Fruit fly (Drosophila melanogaster) whole organism, embryonic: ENCODE data around the gene lwr.

ENCODE experiments used
- CG10267 ChIP-seq: fragments of 200-800 bp; sonication (Bioruptor generic); optimal IDR thresholded peaks from 2 replicates; lab custom pipeline; 2018; ENCODE audit warnings: missing biosample characterization, mild to moderate bottlenecking, missing genetic modification characterization, moderate library complexity
- CG10565 ChIP-seq: fragments of 200-800 bp; sonication (Bioruptor generic); optimal IDR thresholded peaks from 3 replicates; lab custom pipeline; 2016; ENCODE audit warnings: missing biosample characterization, mild to moderate bottlenecking, missing genetic modification characterization
- CG11723 ChIP-seq: fragments of 200-800 bp; sonication (Bioruptor generic); optimal IDR thresholded peaks from 2 replicates; lab custom pipeline; 2017; ENCODE audit warnings: missing biosample characterization, mild to moderate bottlenecking, missing genetic modification characterization
- CG13296 ChIP-seq: fragments of 200-800 bp; sonication (Bioruptor generic); optimal IDR thresholded peaks from 3 replicates; lab custom pipeline; 2018; ENCODE audit warnings: missing biosample characterization, mild to moderate bottlenecking, missing genetic modification characterization
- CG14014 ChIP-seq: fragments of 200-800 bp; sonication (Bioruptor generic); IDR thresholded peaks from 2 replicates; pipeline ENCODE4 v1.3.6; 2022; ENCODE audit warnings: missing biosample characterization, missing genetic modification characterization
- CG15011 ChIP-seq: fragments of 200-800 bp; sonication (Bioruptor generic); optimal IDR thresholded peaks from 3 replicates; lab custom pipeline; 2018; ENCODE audit warnings: missing biosample characterization, mild to moderate bottlenecking, missing genetic modification characterization
- CG1529 ChIP-seq: fragments of 200-800 bp; sonication (Bioruptor generic); optimal IDR thresholded peaks from 3 replicates; lab custom pipeline; 2018; ENCODE audit warnings: missing biosample characterization, missing genetic modification characterization
- CG3065 ChIP-seq: fragments of 200-800 bp; sonication (Bioruptor generic); optimal IDR thresholded peaks from 2 replicates; lab custom pipeline; 2016; ENCODE audit warnings: missing biosample characterization, missing genetic modification characterization
- CG31224 ChIP-seq: fragments of 200-800 bp; sonication (Bioruptor generic); IDR thresholded peaks from 2 replicates; pipeline ENCODE4 v1.3.6; 2022; ENCODE audit warnings: missing biosample characterization, missing genetic modification characterization
- CG33213 ChIP-seq: fragments of 200-800 bp; sonication (Bioruptor generic); optimal IDR thresholded peaks from 3 replicates; lab custom pipeline; 2016; ENCODE audit warnings: missing biosample characterization, missing genetic modification characterization
- CG3995 ChIP-seq: fragments of 200-800 bp; sonication (Bioruptor generic); optimal IDR thresholded peaks from 3 replicates; lab custom pipeline; 2016; ENCODE audit warnings: missing biosample characterization, missing genetic modification characterization
- CG5180 ChIP-seq: fragments of 200-800 bp; sonication (Bioruptor generic); optimal IDR thresholded peaks from 3 replicates; lab custom pipeline; 2017; ENCODE audit warnings: missing biosample characterization, missing genetic modification characterization, mild to moderate bottlenecking, moderate library complexity, missing genetic modification reagents
- CG6175 ChIP-seq: fragments of 200-800 bp; sonication (Bioruptor generic); IDR thresholded peaks from 3 replicates; pipeline ENCODE4 v1.3.6; 2022; ENCODE audit warnings: missing biosample characterization, missing genetic modification characterization
- CG7357 ChIP-seq: fragments of 200-800 bp; sonication (Bioruptor generic); IDR thresholded peaks from 3 replicates; pipeline ENCODE4 v1.3.6; 2022; ENCODE audit warnings: missing biosample characterization, missing genetic modification characterization
- CG7987 ChIP-seq: fragments of 200-800 bp; sonication (Bioruptor generic); optimal IDR thresholded peaks from 2 replicates; lab custom pipeline; 2018; ENCODE audit warnings: missing biosample characterization, mild to moderate bottlenecking, missing genetic modification characterization, moderate library complexity
- CG8359 ChIP-seq: fragments of 200-800 bp; sonication (Bioruptor generic); optimal IDR thresholded peaks from 2 replicates; lab custom pipeline; 2017; ENCODE audit warnings: missing biosample characterization, mild to moderate bottlenecking, missing genetic modification characterization, borderline replicate concordance
- CkIIα-i1 ChIP-seq: fragments of 200-800 bp; sonication (Bioruptor generic); IDR thresholded peaks from 2 replicates; pipeline ENCODE4 v1.3.6; 2022; ENCODE audit warnings: missing biosample characterization, missing genetic modification characterization
- CoRest ChIP-seq: fragments of 200-800 bp; sonication (Bioruptor generic); optimal IDR thresholded peaks from 3 replicates; lab custom pipeline; 2018; ENCODE audit warnings: missing biosample characterization, mild to moderate bottlenecking, missing genetic modification characterization, moderate library complexity
- Dek ChIP-seq: fragments of 200-800 bp; sonication (Bioruptor generic); optimal IDR thresholded peaks from 3 replicates; lab custom pipeline; 2019; ENCODE audit warnings: missing biosample characterization, mild to moderate bottlenecking, missing genetic modification characterization, moderate library complexity
- Dll ChIP-seq: fragments of 200-800 bp; sonication (Bioruptor generic); IDR thresholded peaks from 4 replicates; pipeline ENCODE4 v1.3.6; 2022; ENCODE audit warnings: missing biosample characterization, missing genetic modification characterization; ENCODE audit not compliant: partially characterized antibody
- E2f1 ChIP-seq: fragments of 200-800 bp; sonication (Bioruptor generic); IDR thresholded peaks from 2 replicates; pipeline ENCODE4 v1.3.6; 2022; ENCODE audit warnings: missing biosample characterization, missing genetic modification characterization
- HLH3B ChIP-seq: fragments of 200-800 bp; sonication (Bioruptor generic); IDR thresholded peaks from 2 replicates; pipeline ENCODE4 v1.3.6; 2022; ENCODE audit warnings: missing biosample characterization, missing genetic modification characterization
- HLHmδ ChIP-seq: fragments of 200-800 bp; sonication (Bioruptor generic); optimal IDR thresholded peaks from 2 replicates; lab custom pipeline; 2018; ENCODE audit warnings: missing biosample characterization, mild to moderate bottlenecking, missing genetic modification characterization, moderate library complexity
- Hr39 ChIP-seq: fragments of >200 bp; optimal IDR thresholded peaks from 2 replicates; lab custom pipeline; 2017
- Hr78 ChIP-seq, 2 experiments: fragments of 200-800 bp in 1 of 2; fragments of >200 bp in 1 of 2; sonication (Bioruptor generic) in 1 of 2; optimal IDR thresholded peaks; 2 replicates each; lab custom pipeline; 2017 to 2019; ENCODE audit warnings: missing biosample characterization in 2 of 2, missing genetic modification characterization in 2 of 2, mild to moderate bottlenecking in 1 of 2, moderate library complexity in 1 of 2
- MBD-R2 ChIP-seq: fragments of 200-800 bp; sonication (Bioruptor generic); IDR thresholded peaks from 2 replicates; pipeline ENCODE4 v1.3.6; 2022; ENCODE audit warnings: missing biosample characterization, missing genetic modification characterization
- Mrtf ChIP-seq: fragments of 200-800 bp; sonication (Bioruptor generic); IDR thresholded peaks from 3 replicates; pipeline ENCODE4 v1.3.6; 2022; ENCODE audit warnings: missing biosample characterization, missing genetic modification characterization
- NC2α ChIP-seq: fragments of 200-800 bp; sonication (Bioruptor generic); optimal IDR thresholded peaks from 2 replicates; lab custom pipeline; 2016; ENCODE audit warnings: missing biosample characterization, missing genetic modification characterization
- NFAT ChIP-seq: fragments of 200-800 bp; sonication (Bioruptor generic); IDR thresholded peaks from 2 replicates; pipeline ENCODE4 v1.3.6; 2022; ENCODE audit warnings: missing biosample characterization, missing genetic modification characterization
- NfI ChIP-seq: fragments of 200-800 bp; sonication (Bioruptor generic); optimal IDR thresholded peaks from 3 replicates; lab custom pipeline; 2018; ENCODE audit warnings: missing biosample characterization, mild to moderate bottlenecking, missing genetic modification characterization, moderate library complexity
- Poxn ChIP-seq: fragments of 200-800 bp; sonication (Bioruptor generic); IDR thresholded peaks from 2 replicates; pipeline ENCODE4 v1.3.6; 2022; ENCODE audit warnings: missing biosample characterization, missing genetic modification characterization
- Ravus ChIP-seq: fragments of 200-800 bp; sonication (Bioruptor generic); IDR thresholded peaks from 2 replicates; pipeline ENCODE4 v1.3.6; 2022; ENCODE audit warnings: missing biosample characterization, missing genetic modification characterization
- bsh ChIP-seq, 2 experiments: fragments of 200-800 bp; sonication (Bioruptor generic); optimal IDR thresholded peaks; 2 replicates each; lab custom pipeline; 2017 to 2018; ENCODE audit warnings: mild to moderate bottlenecking in 2 of 2, missing biosample characterization in 2 of 2, missing genetic modification characterization in 2 of 2, moderate library complexity in 1 of 2
- caup ChIP-seq: fragments of 200-800 bp; sonication (Bioruptor generic); optimal IDR thresholded peaks from 3 replicates; lab custom pipeline; 2017; ENCODE audit warnings: missing biosample characterization, mild to moderate bottlenecking, missing genetic modification characterization, moderate library complexity; ENCODE audit not compliant: severe bottlenecking
- chn ChIP-seq: fragments of 200-800 bp; sonication (Bioruptor generic); optimal IDR thresholded peaks from 2 replicates; lab custom pipeline; 2016; ENCODE audit warnings: missing biosample characterization, missing genetic modification characterization
- dimm ChIP-seq: fragments of 200-800 bp; sonication (Bioruptor generic); IDR thresholded peaks from 2 replicates; pipeline ENCODE4 v1.3.6; 2022; ENCODE audit warnings: missing biosample characterization, missing genetic modification characterization
- dmrt11E ChIP-seq: fragments of 200-800 bp; sonication (Bioruptor generic); optimal IDR thresholded peaks from 3 replicates; lab custom pipeline; 2018; ENCODE audit warnings: missing biosample characterization, mild to moderate bottlenecking, missing genetic modification characterization, moderate library complexity
- en ChIP-seq: fragments of 200-800 bp; sonication (Bioruptor generic); optimal IDR thresholded peaks from 2 replicates; lab custom pipeline; 2016; ENCODE audit warnings: missing biosample characterization, missing genetic modification characterization
- gcm2 ChIP-seq: fragments of 200-800 bp; sonication (Bioruptor generic); optimal IDR thresholded peaks from 2 replicates; lab custom pipeline; 2016; ENCODE audit warnings: missing biosample characterization, missing genetic modification characterization
- jumu ChIP-seq: fragments of 200-800 bp; sonication (Bioruptor generic); optimal IDR thresholded peaks from 3 replicates; lab custom pipeline; 2016; ENCODE audit warnings: missing biosample characterization, missing genetic modification characterization
- lbe ChIP-seq: fragments of 200-800 bp; sonication (Bioruptor generic); optimal IDR thresholded peaks from 2 replicates; lab custom pipeline; 2016; ENCODE audit warnings: missing biosample characterization, mild to moderate bottlenecking, missing genetic modification characterization
- phol ChIP-seq: fragments of 200-800 bp; sonication (Bioruptor generic); optimal IDR thresholded peaks from 3 replicates; lab custom pipeline; 2018; ENCODE audit warnings: missing biosample characterization, mild to moderate bottlenecking, missing genetic modification characterization, moderate library complexity
- wdn ChIP-seq: fragments of 200-800 bp; sonication (Bioruptor generic); IDR thresholded peaks from 2 replicates; pipeline ENCODE4 v1.3.6; 2022; ENCODE audit warnings: missing biosample characterization, missing genetic modification characterization

Gene lwr

dm6 chr2L:522752-523151, 19.6 kb downstream of the lwr start (continued):
- no peak for TF ChIP-seq CG15011 (GFP tag; lab: Kevin White, UChicago)
- TF ChIP-seq Dek (tag; lab: Kevin White, UChicago), result no peak
- peak; percentile 52; the same call in 1 of the 2 replicates for TF ChIP-seq E2f1
- TF ChIP-seq HLH3B (GFP tag; lab: Robert Waterston, UW), result peak; percentile 48; the same call in 1 of the 2 replicates
- no peak for TF ChIP-seq Dll
- peak; percentile 53 for TF ChIP-seq CoRest (tag; lab: Kevin White, UChicago)
- peak; percentile 7 for TF ChIP-seq NC2α (GFP tag; lab: Kevin White, UChicago)
- no peak for TF ChIP-seq CG13296 (GFP tag; lab: Kevin White, UChicago)
- TF ChIP-seq bsh (GFP tag; optimal IDR thresholded peaks at IDR 0.05; lab: Kevin White, UChicago), result peak in 1 of 2 experiments; percentile 79
- TF ChIP-seq lbe (GFP tag; lab: Kevin White, UChicago), result no peak
- no peak for TF ChIP-seq CG14014 (GFP tag; lab: Robert Waterston, UW)
- TF ChIP-seq CG3065 (GFP tag; lab: Kevin White, UChicago), result no peak
- peak; percentile 40; the same call in 1 of the 3 replicates for TF ChIP-seq Mrtf (GFP tag; lab: Robert Waterston, UW)
- TF ChIP-seq NFAT, result no peak
- no peak for TF ChIP-seq MBD-R2
- no peak for TF ChIP-seq chn (GFP tag; lab: Kevin White, UChicago)
- TF ChIP-seq Hr78 (GFP tag; optimal IDR thresholded peaks at IDR 0.05; lab: Kevin White, UChicago), result no peak
- TF ChIP-seq Poxn (GFP tag; lab: Robert Waterston, UW), result no peak
- peak; percentile 45 for TF ChIP-seq CG8359
- no peak for TF ChIP-seq CG5180 (GFP tag; lab: Kevin White, UChicago)
- TF ChIP-seq dmrt11E, result peak; percentile 82
- TF ChIP-seq Ravus, result no peak; the same call in 1 of the 2 replicates
- no peak for TF ChIP-seq CG31224 (GFP tag; lab: Robert Waterston, UW)
- TF ChIP-seq HLHmδ (GFP tag; lab: Kevin White, UChicago), result no peak
- TF ChIP-seq CG3995, result no peak
- 0 out of 3 replicates have a peak, but pooled peaks have one; percentile 12 for TF ChIP-seq CG7357
- TF ChIP-seq CG6175 (GFP tag; lab: Robert Waterston, UW), result no peak
- peak; percentile 55 for TF ChIP-seq CG10267 (tag; lab: Kevin White, UChicago)
- no peak for TF ChIP-seq gcm2 (GFP tag; lab: Kevin White, UChicago)
- peak; percentile 5 for TF ChIP-seq caup (GFP tag; lab: Kevin White, UChicago)
- no peak for TF ChIP-seq wdn (GFP tag; lab: Robert Waterston, UW)
- TF ChIP-seq jumu (GFP tag; lab: Kevin White, UChicago), result no peak
- no peak for TF ChIP-seq CG33213 (GFP tag; lab: Kevin White, UChicago)
- no peak for TF ChIP-seq Hr39
- TF ChIP-seq CkIIα-i1 (GFP tag; lab: Robert Waterston, UW), result no peak
- peak; percentile 74 for TF ChIP-seq phol (tag; lab: Kevin White, UChicago)
- TF ChIP-seq CG1529 (GFP tag; lab: Kevin White, UChicago), result peak; percentile 61
- TF ChIP-seq CG11723 (GFP tag; lab: Kevin White, UChicago), result peak; percentile 3
- no peak for TF ChIP-seq en (GFP tag; lab: Kevin White, UChicago)
- TF ChIP-seq NfI (GFP tag; lab: Kevin White, UChicago), result no peak
- TF ChIP-seq dimm (GFP tag; lab: Robert Waterston, UW), result no peak
- no peak for TF ChIP-seq CG7987 (GFP tag; lab: Kevin White, UChicago)
- no peak for TF ChIP-seq CG10565 (GFP tag; lab: Kevin White, UChicago)
